Fruit fly (Drosophila melanogaster): ENCODE measurements around the gene ome.

ome gene

DNA sequence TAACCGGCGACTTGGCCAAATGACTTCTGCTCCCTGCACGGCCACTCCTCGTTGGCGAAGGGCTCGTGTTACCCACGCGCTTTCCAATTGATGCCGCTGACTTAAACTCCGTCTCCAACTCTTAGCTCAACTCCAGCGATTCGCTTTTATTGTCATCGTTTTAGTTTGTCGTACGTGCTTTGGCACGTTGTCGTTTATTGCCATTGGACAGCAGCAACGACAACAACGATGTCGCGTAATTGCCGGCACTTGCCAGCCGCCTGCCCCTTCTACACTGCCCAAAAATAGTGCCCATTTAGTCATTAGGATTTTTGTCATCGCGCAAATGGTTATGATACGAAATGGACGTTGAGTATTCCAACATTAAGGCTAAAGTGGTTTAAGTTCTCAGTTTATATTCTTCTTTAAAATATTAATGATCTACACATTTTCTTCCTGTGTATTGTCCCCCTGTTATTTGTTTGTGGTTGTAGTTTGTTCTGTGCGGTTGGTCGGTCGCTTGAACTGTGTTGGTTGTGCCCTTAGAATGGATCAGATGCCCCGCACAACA is 6.8 kb upstream of the ome start (continued):
- TF ChIP-seq CG3995 (GFP tag; optimal IDR thresholded peaks at IDR 0.05) (peak; percentile 5), CG2120 (GFP tag; optimal IDR thresholded peaks at IDR 0.05) (peak; percentile 91), CG11695 (GFP tag; IDR thresholded peaks at IDR 0.05) (peak; percentile 85), tx (GFP tag; optimal IDR thresholded peaks at IDR 0.05) (peak; percentile 79), ATbp (GFP tag; optimal IDR thresholded peaks at IDR 0.05) (peak; percentile 89), ranshi (GFP tag; IDR thresholded peaks at IDR 0.05) (peak; percentile 82), Fer1 (GFP tag; optimal IDR thresholded peaks at IDR 0.05) (peak; percentile 92), slou (GFP tag; optimal IDR thresholded peaks at IDR 0.05) (peak; percentile 80), yki (optimal IDR thresholded peaks at IDR 0.05) (no peak), cad (GFP tag; optimal IDR thresholded peaks at IDR 0.05) (no peak), CG1832 (GFP tag; optimal IDR thresholded peaks at IDR 0.05) (no peak), sens (GFP tag) (peak; percentile 99), Hand (GFP tag; optimal IDR thresholded peaks at IDR 0.05) (peak; percentile 80), wek (GFP tag; optimal IDR thresholded peaks at IDR 0.05) (peak; percentile 71), Tbp (GFP tag; optimal IDR thresholded peaks at IDR 0.05) (no peak), CG17829 (tag; optimal IDR thresholded peaks at IDR 0.05) (peak; percentile 93), CG1792 (GFP tag; optimal IDR thresholded peaks at IDR 0.05) (peak; percentile 78), CG6791 (GFP tag; IDR thresholded peaks at IDR 0.05; ENCODE audit: partially characterized antibody) (no peak), nau (GFP tag; optimal IDR thresholded peaks at IDR 0.05) (peak; percentile 79), CG3838 (GFP tag; optimal IDR thresholded peaks at IDR 0.05) (peak; percentile 66), CG7786 (GFP tag; optimal IDR thresholded peaks at IDR 0.05) (peak; percentile 83), Dek (tag; optimal IDR thresholded peaks at IDR 0.05) (peak; percentile 75), E2f2 (GFP tag; IDR thresholded peaks at IDR 0.05) (peak; percentile 62), CG13624 (GFP tag; optimal IDR thresholded peaks at IDR 0.05) (peak; percentile 93), Nf-YA (GFP tag; IDR thresholded peaks at IDR 0.05) (peak; percentile 52; the same call in 1 of the 2 replicates), al (GFP tag; IDR thresholded peaks at IDR 0.05) (peak; percentile 55), CG12071 (GFP tag; optimal IDR thresholded peaks at IDR 0.05) (peak; percentile 90), Six4 (GFP tag; optimal IDR thresholded peaks at IDR 0.05) (peak; percentile 88), CG32772 (GFP tag; IDR thresholded peaks at IDR 0.05) (peak; percentile 85), jumu (GFP tag; optimal IDR thresholded peaks at IDR 0.05) (peak; percentile 83), vvl (GFP tag; IDR thresholded peaks at IDR 0.05) (peak; percentile 93), Blimp-1 (GFP tag; optimal IDR thresholded peaks at IDR 0.05) (peak; percentile 91), CG6272 (GFP tag; IDR thresholded peaks at IDR 0.05) (peak; percentile 57; the same call in 1 of the 2 replicates), Elba2 (GFP tag; optimal IDR thresholded peaks at IDR 0.05) (peak; percentile 23), btn (GFP tag; optimal IDR thresholded peaks at IDR 0.05) (peak; percentile 88), CoRest (tag; optimal IDR thresholded peaks at IDR 0.05) (peak; percentile 91), chif (GFP tag; optimal IDR thresholded peaks at IDR 0.05) (peak; percentile 92 to 94), Doc3 (GFP tag; IDR thresholded peaks at IDR 0.05; ENCODE audit: partially characterized antibody) (no peak), TFAM (GFP tag; optimal IDR thresholded peaks at IDR 0.05) (peak; percentile 49), CG17186 (GFP tag; optimal IDR thresholded peaks at IDR 0.05) (no peak), Atf-2 (GFP tag; optimal IDR thresholded peaks at IDR 0.05) (peak; percentile 86), D19A (tag; optimal IDR thresholded peaks at IDR 0.05) (peak; percentile 86), dati (GFP tag; IDR thresholded peaks at IDR 0.05) (peak; percentile 64), stwl (tag; optimal IDR thresholded peaks at IDR 0.05) (peak; percentile 33), ewg (GFP tag; optimal IDR thresholded peaks at IDR 0.05) (peak; percentile 82), Med (GFP tag) (peak; percentile 99), CG4820 (GFP tag; optimal IDR thresholded peaks at IDR 0.05) (peak; percentile 91), gsb-n (tag; optimal IDR thresholded peaks at IDR 0.05) (peak; percentile 84), CG16813 (GFP tag; IDR thresholded peaks at IDR 0.05; ENCODE audit: partially characterized antibody) (no peak), CG18476 (GFP tag; optimal IDR thresholded peaks at IDR 0.05) (peak; percentile 82), ems (GFP tag; optimal IDR thresholded peaks at IDR 0.05) (peak; percentile 92)

All from whole organism, embryonic.